Worm (Caenorhabditis elegans) whole organism, L2 larva: ENCODE measurements around the gene R10E4.1.

Source experiments
- C34F6.9 ChIP-seq: fragments of 150-350 bp; optimal IDR thresholded peaks from 2 replicates; lab custom pipeline; 2014; ENCODE audit warnings: missing biosample characterization, missing genetic modification characterization
- F13H6.1 ChIP-seq: sonication (generic microtip); optimal IDR thresholded peaks from 2 replicates; lab custom pipeline; 2016; ENCODE audit warnings: missing genetic modification characterization, missing compliant biosample characterization
- R02D3.7 ChIP-seq: fragments of 150-350 bp; optimal IDR thresholded peaks from 2 replicates; lab custom pipeline; 2014; ENCODE audit warnings: missing biosample characterization, missing genetic modification characterization
- Y55F3AM.14 ChIP-seq: fragments of 200-800 bp; sonication (Bioruptor generic); optimal IDR thresholded peaks from 2 replicates; lab custom pipeline; 2018; ENCODE audit warnings: mild to moderate bottlenecking, missing genetic modification characterization, missing compliant biosample characterization
- ZK546.5 ChIP-seq: sonication (generic microtip); optimal IDR thresholded peaks from 2 replicates; lab custom pipeline; 2017; ENCODE audit warnings: missing biosample characterization, missing genetic modification characterization
- alr-1 ChIP-seq: fragments of 150-350 bp; optimal IDR thresholded peaks from 2 replicates; lab custom pipeline; 2014; ENCODE audit warnings: missing biosample characterization, missing genetic modification characterization
- aly-2 ChIP-seq: fragments of 150-350 bp; optimal IDR thresholded peaks from 2 replicates; lab custom pipeline; 2014; ENCODE audit warnings: missing biosample characterization, missing genetic modification characterization
- ama-1 ChIP-seq: fragments of 150-350 bp; optimal IDR thresholded peaks from 2 replicates; lab custom pipeline; 2018; ENCODE audit warnings: inconsistent platforms
- blmp-1 ChIP-seq: sonication (generic microtip); optimal IDR thresholded peaks from 2 replicates; lab custom pipeline; 2017; ENCODE audit warnings: missing genetic modification characterization, mild to moderate bottlenecking, missing compliant biosample characterization, antibody characterized with exemption, moderate library complexity; ENCODE audit not compliant: insufficient read depth
- ceh-16 ChIP-seq: fragments of 150-350 bp; optimal IDR thresholded peaks from 2 replicates; lab custom pipeline; 2014; ENCODE audit warnings: missing biosample characterization, missing genetic modification characterization
- ceh-82 ChIP-seq: fragments of 150-350 bp; optimal IDR thresholded peaks from 2 replicates; lab custom pipeline; 2014; ENCODE audit warnings: missing biosample characterization, missing genetic modification characterization
- crh-2 ChIP-seq: sonication (generic microtip); optimal IDR thresholded peaks from 2 replicates; lab custom pipeline; 2017; ENCODE audit warnings: missing biosample characterization, missing genetic modification characterization
- dmd-4 ChIP-seq: sonication (generic microtip); optimal IDR thresholded peaks from 2 replicates; lab custom pipeline; 2017; ENCODE audit warnings: missing biosample characterization, missing genetic modification characterization
- egl-27 ChIP-seq: sonication (generic microtip); optimal IDR thresholded peaks from 3 replicates; lab custom pipeline; 2017; ENCODE audit warnings: missing biosample characterization, missing genetic modification reagents, missing genetic modification characterization
- elt-1 ChIP-seq: fragments of 150-350 bp; optimal IDR thresholded peaks from 2 replicates; lab custom pipeline; 2014; ENCODE audit warnings: missing biosample characterization, missing genetic modification characterization
- elt-3 ChIP-seq: sonication (generic microtip); optimal IDR thresholded peaks from 2 replicates; lab custom pipeline; 2017; ENCODE audit warnings: missing biosample characterization, missing genetic modification characterization
- fos-1 ChIP-seq: fragments of 150-350 bp; optimal IDR thresholded peaks from 2 replicates; lab custom pipeline; 2014; ENCODE audit warnings: missing biosample characterization, missing genetic modification characterization
- gmeb-1 ChIP-seq: fragments of 150-350 bp; optimal IDR thresholded peaks from 2 replicates; lab custom pipeline; 2014; ENCODE audit warnings: missing biosample characterization, missing genetic modification characterization
- lin-11 ChIP-seq: fragments of 150-350 bp; sonication (generic microtip); optimal IDR thresholded peaks from 2 replicates; lab custom pipeline; 2014; ENCODE audit warnings: missing biosample characterization, missing genetic modification characterization, inconsistent platforms, mixed read lengths
- lin-13 ChIP-seq: fragments of 150-350 bp; optimal IDR thresholded peaks from 2 replicates; lab custom pipeline; 2014; ENCODE audit warnings: missing biosample characterization, missing genetic modification reagents, missing genetic modification characterization
- lin-39 ChIP-seq: fragments of 150-350 bp; optimal IDR thresholded peaks from 2 replicates; lab custom pipeline; 2014; ENCODE audit warnings: missing biosample characterization, missing genetic modification reagents, missing genetic modification characterization
- lsy-2 ChIP-seq, 2 experiments: fragments of 150-350 bp in 1 of 2; sonication (generic microtip) in 1 of 2; optimal IDR thresholded peaks; 2 replicates each; lab custom pipeline; 2014 to 2017; ENCODE audit warnings: missing biosample characterization in 2 of 2, missing genetic modification characterization in 2 of 2
- mab-5 ChIP-seq: fragments of 150-350 bp; optimal IDR thresholded peaks from 2 replicates; lab custom pipeline; 2014; ENCODE audit warnings: missing biosample characterization, missing genetic modification characterization
- mbf-1 ChIP-seq: sonication (generic microtip); optimal IDR thresholded peaks from 2 replicates; lab custom pipeline; 2017; ENCODE audit warnings: missing biosample characterization, missing genetic modification characterization
- mdl-1 ChIP-seq, 2 experiments: fragments of 150-350 bp in 1 of 2; sonication (generic microtip) in 1 of 2; optimal IDR thresholded peaks; 2 replicates each; lab custom pipeline; 2017; ENCODE audit warnings: missing biosample characterization in 2 of 2, missing genetic modification characterization in 2 of 2
- nhr-10 ChIP-seq: sonication (generic microtip); optimal IDR thresholded peaks from 2 replicates; lab custom pipeline; 2017; ENCODE audit warnings: missing biosample characterization, missing genetic modification characterization
- nhr-11 ChIP-seq: fragments of 150-350 bp; optimal IDR thresholded peaks from 2 replicates; lab custom pipeline; 2014; ENCODE audit warnings: missing biosample characterization, missing genetic modification characterization
- nhr-12 ChIP-seq: fragments of 150-350 bp; optimal IDR thresholded peaks from 2 replicates; lab custom pipeline; 2014; ENCODE audit warnings: missing biosample characterization, missing genetic modification characterization
- nhr-129 ChIP-seq: fragments of 150-350 bp; optimal IDR thresholded peaks from 2 replicates; lab custom pipeline; 2014; ENCODE audit warnings: missing biosample characterization, missing genetic modification characterization
- nhr-21 ChIP-seq: fragments of 150-350 bp; optimal IDR thresholded peaks from 2 replicates; lab custom pipeline; 2014; ENCODE audit warnings: missing biosample characterization, missing genetic modification characterization
- nhr-23 ChIP-seq: fragments of 150-350 bp; optimal IDR thresholded peaks from 2 replicates; lab custom pipeline; 2014; ENCODE audit warnings: missing biosample characterization, missing genetic modification reagents, missing genetic modification characterization
- nhr-237 ChIP-seq: fragments of 150-350 bp; optimal IDR thresholded peaks from 2 replicates; lab custom pipeline; 2014; ENCODE audit warnings: missing biosample characterization, missing genetic modification characterization
- nhr-25 ChIP-seq: fragments of 150-350 bp; sonication (generic microtip); optimal IDR thresholded peaks from 3 replicates; lab custom pipeline; 2014; ENCODE audit warnings: missing biosample characterization, missing genetic modification characterization
- nhr-6 ChIP-seq: fragments of 150-350 bp; optimal IDR thresholded peaks from 2 replicates; lab custom pipeline; 2014; ENCODE audit warnings: missing biosample characterization, missing genetic modification characterization
- nhr-77 ChIP-seq: fragments of 150-350 bp; optimal IDR thresholded peaks from 2 replicates; lab custom pipeline; 2014; ENCODE audit warnings: missing biosample characterization, missing genetic modification characterization
- peb-1 ChIP-seq: fragments of 150-350 bp; optimal IDR thresholded peaks from 2 replicates; lab custom pipeline; 2014; ENCODE audit warnings: missing biosample characterization, missing genetic modification characterization
- sem-4 ChIP-seq: fragments of 150-350 bp; optimal IDR thresholded peaks from 2 replicates; lab custom pipeline; 2014; ENCODE audit warnings: missing biosample characterization, missing genetic modification reagents, missing genetic modification characterization
- skn-1 ChIP-seq: sonication (generic microtip); optimal IDR thresholded peaks from 2 replicates; lab custom pipeline; 2017; ENCODE audit warnings: missing biosample characterization, missing genetic modification characterization
- sma-3 ChIP-seq: sonication (generic microtip); optimal IDR thresholded peaks from 2 replicates; lab custom pipeline; 2016; ENCODE audit warnings: missing genetic modification reagents, missing genetic modification characterization, missing compliant biosample characterization
- sma-9 ChIP-seq, 2 experiments: fragments of 150-350 bp in 1 of 2; sonication (generic microtip) in 1 of 2; optimal IDR thresholded peaks; 2 replicates each; lab custom pipeline; 2014 to 2016; ENCODE audit warnings: missing genetic modification characterization in 2 of 2, mild to moderate bottlenecking in 1 of 2, missing biosample characterization in 1 of 2, missing compliant biosample characterization in 1 of 2, missing genetic modification reagents in 1 of 2, moderate library complexity in 1 of 2
- snpc-4 ChIP-seq: fragments of 150-350 bp; optimal IDR thresholded peaks from 2 replicates; lab custom pipeline; 2014; ENCODE audit warnings: missing biosample characterization, missing genetic modification characterization
- unc-39 ChIP-seq: fragments of 150-350 bp; optimal IDR thresholded peaks from 2 replicates; lab custom pipeline; 2014; ENCODE audit warnings: missing biosample characterization, missing genetic modification characterization
- unc-55 ChIP-seq: fragments of 150-350 bp; sonication (generic microtip); optimal IDR thresholded peaks from 3 replicates; lab custom pipeline; 2014; ENCODE audit warnings: missing biosample characterization, missing genetic modification reagents, missing genetic modification characterization
- unc-62 ChIP-seq: fragments of 150-350 bp; optimal IDR thresholded peaks from 2 replicates; lab custom pipeline; 2014; ENCODE audit warnings: missing biosample characterization, missing genetic modification reagents, missing genetic modification characterization
- zag-1 ChIP-seq: fragments of 150-350 bp; optimal IDR thresholded peaks from 2 replicates; lab custom pipeline; 2014; ENCODE audit warnings: missing biosample characterization, missing genetic modification characterization
- ztf-1 ChIP-seq: fragments of 200-800 bp; sonication (Bioruptor generic); conservative IDR thresholded peaks from 2 replicates; pipeline ENCODE4 v1.3.6; 2022; ENCODE audit warnings: missing genetic modification characterization, missing compliant biosample characterization
- ztf-11 ChIP-seq: sonication (generic microtip); optimal IDR thresholded peaks from 2 replicates; lab custom pipeline; 2017; ENCODE audit warnings: missing biosample characterization, missing genetic modification characterization
- ztf-4 ChIP-seq: fragments of 150-350 bp; optimal IDR thresholded peaks from 2 replicates; lab custom pipeline; 2014; ENCODE audit warnings: missing biosample characterization, missing genetic modification characterization

R10E4.1 gene

ce11 chrIII:4281955-4282618, 12.5 kb downstream of the R10E4.1 start:
- TF ChIP-seq zag-1 (tag; lab: Kevin White, UChicago), result peak; percentile 95
- TF ChIP-seq ztf-11, result peak; percentile 55
- peak; percentile 91 for TF ChIP-seq snpc-4
- TF ChIP-seq peb-1 (tag; lab: Kevin White, UChicago), result peak; percentile 90
- TF ChIP-seq unc-55, result peak; percentile 87
- TF ChIP-seq sma-9 (GFP tag; optimal IDR thresholded peaks at IDR 0.05; lab: Kevin White, UChicago), result peak; percentile 100
- peak; percentile 97 for TF ChIP-seq sma-9 (tag; optimal IDR thresholded peaks at IDR 0.05; lab: Kevin White, UChicago)
- TF ChIP-seq blmp-1 (tag; lab: Kevin White, UChicago), result peak; percentile 82
- peak; percentile 99 for TF ChIP-seq nhr-21 (tag; lab: Kevin White, UChicago)
- TF ChIP-seq nhr-77, result peak; percentile 27
- TF ChIP-seq unc-62, result peak; percentile 85
- TF ChIP-seq ama-1, result no peak
- peak; percentile 15 for TF ChIP-seq dmd-4
- TF ChIP-seq nhr-10 (tag; lab: Kevin White, UChicago), result peak; percentile 66
- TF ChIP-seq fos-1, result peak; percentile 94
- TF ChIP-seq alr-1 (tag; lab: Kevin White, UChicago), result no peak
- peak; percentile 54 for TF ChIP-seq skn-1 (tag; lab: Kevin White, UChicago)
- peak; percentile 86 to 95 for TF ChIP-seq lsy-2 (tag; optimal IDR thresholded peaks at IDR 0.05; lab: Kevin White, UChicago)
- peak; percentile 97 for TF ChIP-seq ztf-4 (tag; lab: Kevin White, UChicago)
- TF ChIP-seq aly-2 (tag; lab: Kevin White, UChicago), result no peak
- TF ChIP-seq egl-27 (tag; lab: Kevin White, UChicago), result peak; percentile 98
- TF ChIP-seq Y55F3AM.14 (GFP tag; lab: Kevin White, UChicago), result peak; percentile 99
- peak; percentile 57 for TF ChIP-seq ZK546.5 (tag; lab: Kevin White, UChicago)
- peak; percentile 97 for TF ChIP-seq crh-2
- TF ChIP-seq C34F6.9 (tag; lab: Kevin White, UChicago), result peak; percentile 96
- peak; percentile 67 for TF ChIP-seq nhr-12 (tag; lab: Kevin White, UChicago)
- peak; percentile 58 for TF ChIP-seq nhr-237 (tag; lab: Kevin White, UChicago)
- TF ChIP-seq R02D3.7 (tag; lab: Kevin White, UChicago), result peak; percentile 3
- TF ChIP-seq nhr-23 (tag; lab: Kevin White, UChicago), result no peak
- no peak for TF ChIP-seq mbf-1 (tag; lab: Kevin White, UChicago)
- TF ChIP-seq nhr-129, result peak; percentile 96
- peak; percentile 98 for TF ChIP-seq nhr-25
- TF ChIP-seq sma-3 (GFP tag; lab: Kevin White, UChicago), result peak; percentile 99
- peak; percentile 93 for TF ChIP-seq ceh-16 (tag; lab: Kevin White, UChicago)
- peak; percentile 94 for TF ChIP-seq lin-13
- no peak for TF ChIP-seq unc-39 (tag; lab: Kevin White, UChicago)
- TF ChIP-seq elt-1 (tag; lab: Kevin White, UChicago), result peak; percentile 30
- no peak for TF ChIP-seq ztf-1 (GFP tag; lab: Robert Waterston, UW)
- peak; percentile 70 for TF ChIP-seq nhr-11
- peak; percentile 96 for TF ChIP-seq nhr-6 (tag; lab: Kevin White, UChicago)
- peak; percentile 94 to 97 for TF ChIP-seq mdl-1 (tag; optimal IDR thresholded peaks at IDR 0.05; lab: Kevin White, UChicago)
- no peak for TF ChIP-seq elt-3
- TF ChIP-seq gmeb-1 (tag; lab: Kevin White, UChicago), result peak; percentile 78
- TF ChIP-seq ceh-82 (tag; lab: Kevin White, UChicago), result peak; percentile 74
- peak; percentile 93 for TF ChIP-seq mab-5 (tag; lab: Kevin White, UChicago)
- TF ChIP-seq F13H6.1 (tag; lab: Kevin White, UChicago), result peak; percentile 100
- TF ChIP-seq lin-11 (tag; lab: Kevin White, UChicago), result peak; percentile 95
- TF ChIP-seq lin-39 (tag; lab: Kevin White, UChicago), result peak; percentile 69
- peak; percentile 99 for TF ChIP-seq sem-4 (tag; lab: Kevin White, UChicago)
